Fruit fly (Drosophila melanogaster): Measurements from ENCODE around the gene CG3597.

The CG3597 gene

DNA sequence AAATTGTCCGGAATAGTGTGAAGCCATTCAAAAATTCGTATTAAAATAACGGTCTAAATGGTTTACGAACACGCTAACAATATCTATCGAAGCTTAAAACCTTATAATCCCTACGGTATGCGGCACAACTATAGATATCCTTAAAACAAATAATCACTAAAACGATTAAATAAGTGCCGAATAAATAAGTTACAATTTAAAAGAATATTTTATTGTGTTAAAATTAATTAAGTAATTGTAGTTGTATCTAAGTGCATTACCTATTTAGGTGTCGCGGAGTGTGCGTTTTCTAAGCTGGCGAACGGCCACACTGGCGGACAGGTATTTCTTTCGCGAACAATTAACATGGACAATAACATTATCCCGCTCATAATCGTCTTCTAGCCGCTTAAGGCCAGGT, 9.5 kb upstream of the CG3597 start, which contains the start of gene Eogt (continued):
- TF ChIP-seq pfk (GFP tag; optimal IDR thresholded peaks at IDR 0.05), result no peak
- TF ChIP-seq Atf6 (GFP tag; IDR thresholded peaks at IDR 0.05), result peak; percentile 94
- peak; percentile 68 for TF ChIP-seq CG12744 (GFP tag; optimal IDR thresholded peaks at IDR 0.05)
- peak; percentile 65 for TF ChIP-seq CG17802 (tag; optimal IDR thresholded peaks at IDR 0.05)
- TF ChIP-seq Hr51 (GFP tag; optimal IDR thresholded peaks at IDR 0.05), result peak; percentile 63 to 92
- TF ChIP-seq ems (GFP tag; optimal IDR thresholded peaks at IDR 0.05), result peak; percentile 80
- peak; percentile 84 for TF ChIP-seq Lim3 (GFP tag; IDR thresholded peaks at IDR 0.05)
- TF ChIP-seq ham (GFP tag; IDR thresholded peaks at IDR 0.05), result peak; percentile 85; the same call in 1 of the 2 replicates
- peak; percentile 94 for TF ChIP-seq CG14050 (GFP tag; IDR thresholded peaks at IDR 0.05)
- peak; percentile 93 for TF ChIP-seq CG18262 (tag; optimal IDR thresholded peaks at IDR 0.05)
- TF ChIP-seq CG6689 (GFP tag; IDR thresholded peaks at IDR 0.05), result peak; percentile 97
- peak; percentile 76 for TF ChIP-seq CG6813 (GFP tag; optimal IDR thresholded peaks at IDR 0.05)
- peak; percentile 83 for TF ChIP-seq CG7271 (tag; optimal IDR thresholded peaks at IDR 0.05)
- TF ChIP-seq CG15073 (GFP tag; optimal IDR thresholded peaks at IDR 0.05), result peak; percentile 60
- TF ChIP-seq nerfin-2 (GFP tag; IDR thresholded peaks at IDR 0.05; ENCODE audit: partially characterized antibody), result no peak
- no peak for TF ChIP-seq usp (GFP tag; optimal IDR thresholded peaks at IDR 0.05)
- peak; percentile 92 for TF ChIP-seq CG2678 (tag; optimal IDR thresholded peaks at IDR 0.05)
- TF ChIP-seq C15 (GFP tag; IDR thresholded peaks at IDR 0.05), result peak; percentile 71; the same call in 1 of the 3 replicates
- peak; percentile 95 for TF ChIP-seq gce (GFP tag; IDR thresholded peaks at IDR 0.05)
- peak; percentile 98 for TF ChIP-seq zfh1 (GFP tag; IDR thresholded peaks at IDR 0.05)
- TF ChIP-seq Dek (tag; optimal IDR thresholded peaks at IDR 0.05), result peak; percentile 94
- TF ChIP-seq CG10147 (GFP tag; optimal IDR thresholded peaks at IDR 0.05), result peak; percentile 85
- peak; percentile 39 for TF ChIP-seq Dad (GFP tag; optimal IDR thresholded peaks at IDR 0.05)
- TF ChIP-seq CG10209 (GFP tag; optimal IDR thresholded peaks at IDR 0.05), result peak; percentile 94
- TF ChIP-seq CG18476 (GFP tag; optimal IDR thresholded peaks at IDR 0.05), result peak; percentile 86

DNA sequence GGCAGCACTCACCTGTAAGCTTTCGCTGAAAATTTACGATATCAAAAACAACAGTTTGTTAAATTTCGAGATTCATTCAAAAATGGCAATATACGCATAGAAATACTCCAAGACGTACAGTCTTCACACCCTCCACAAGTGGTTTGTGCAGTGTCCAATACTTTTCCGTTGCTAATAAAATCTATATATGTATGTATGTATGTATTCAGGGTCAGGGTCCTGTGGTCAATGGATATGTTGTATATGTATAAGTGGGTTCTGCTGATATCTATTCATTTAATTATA, 5.0 kb upstream of the CG3597 start:
- TF ChIP-seq CG6813 (GFP tag; optimal IDR thresholded peaks at IDR 0.05) (peak; percentile 23), Optix (GFP tag; IDR thresholded peaks at IDR 0.05) (no peak), CG6683 (GFP tag; optimal IDR thresholded peaks at IDR 0.05) (no peak), CG31388 (GFP tag; optimal IDR thresholded peaks at IDR 0.05) (no peak), zfh1 (GFP tag; IDR thresholded peaks at IDR 0.05) (0 out of 3 replicates have a peak, but pooled peaks have one; percentile 33), CG11695 (GFP tag; IDR thresholded peaks at IDR 0.05) (peak; percentile 15; the same call in 1 of the 3 replicates), CG16779 (GFP tag; IDR thresholded peaks at IDR 0.05) (0 out of 2 replicates have a peak, but pooled peaks have one; percentile 11), CG1603 (tag; optimal IDR thresholded peaks at IDR 0.05) (peak; percentile 2), Scr (GFP tag; IDR thresholded peaks at IDR 0.05; ENCODE audit: partially characterized antibody) (no peak), pzg (GFP tag; optimal IDR thresholded peaks at IDR 0.05) (no peak), seq (GFP tag; IDR thresholded peaks at IDR 0.05) (no peak), gsb (GFP tag; IDR thresholded peaks at IDR 0.05) (no peak), CG18599 (GFP tag; optimal IDR thresholded peaks at IDR 0.05) (no peak), CG17568 (GFP tag; optimal IDR thresholded peaks at IDR 0.05) (no peak), CG33557 (GFP tag; optimal IDR thresholded peaks at IDR 0.05) (no peak), CG10462 (GFP tag; optimal IDR thresholded peaks at IDR 0.05) (no peak), Dfd (GFP tag; optimal IDR thresholded peaks at IDR 0.05) (no peak), kay (GFP tag; optimal IDR thresholded peaks at IDR 0.05) (no peak)
